Fruit fly (Drosophila melanogaster): ENCODE data around the gene CG14543.
A peak's percentile ranks its signal among the peaks of the same experiment; 100 is the strongest.

The CG14543 gene

DNA sequence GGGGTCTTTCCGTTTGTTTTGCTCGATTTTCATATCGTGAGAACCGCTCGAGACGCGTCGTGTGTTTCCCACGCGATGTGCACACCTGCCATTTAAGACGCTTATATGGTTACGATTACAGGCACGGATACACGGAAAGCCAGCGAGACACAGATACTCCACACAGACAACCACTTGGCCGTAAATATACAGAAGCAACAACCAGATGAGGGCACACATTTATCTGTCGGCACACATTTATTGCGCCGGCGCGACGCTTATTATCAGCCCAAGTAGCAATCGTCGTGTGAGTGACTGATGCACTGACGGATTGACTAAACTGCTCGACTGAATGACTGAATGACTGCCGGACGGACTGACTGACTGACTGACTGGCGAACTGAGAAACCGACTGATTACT lies 25.9 kb upstream of the CG14543 start:
- TF ChIP-seq sr (GFP tag; IDR thresholded peaks at IDR 0.05) (0 out of 3 replicates have a peak, but pooled peaks have one; percentile 33), grn (GFP tag; optimal IDR thresholded peaks at IDR 0.05) (peak; percentile 47), CG2199 (GFP tag; IDR thresholded peaks at IDR 0.05) (peak; percentile 57; the same call in 1 of the 3 replicates), CG7928 (GFP tag; optimal IDR thresholded peaks at IDR 0.05) (no peak), gcm (GFP tag; optimal IDR thresholded peaks at IDR 0.05) (peak; percentile 21), nmo (GFP tag; optimal IDR thresholded peaks at IDR 0.05) (no peak), fd96Cb (tag; optimal IDR thresholded peaks at IDR 0.05) (no peak), E2f1 (GFP tag; IDR thresholded peaks at IDR 0.05) (no peak), Stat92E (GFP tag; optimal IDR thresholded peaks at IDR 0.05) (peak in 1 of 3 experiments; percentile 6), CG15269 (tag; optimal IDR thresholded peaks at IDR 0.05) (peak; percentile 71), wek (GFP tag; optimal IDR thresholded peaks at IDR 0.05) (no peak), CG10209 (GFP tag; optimal IDR thresholded peaks at IDR 0.05) (peak; percentile 89), CG34224 (GFP tag; IDR thresholded peaks at IDR 0.05; ENCODE audit: partially characterized antibody) (no peak), CG15479 (GFP tag; optimal IDR thresholded peaks at IDR 0.05) (peak; percentile 93), chm (GFP tag; IDR thresholded peaks at IDR 0.05) (peak; percentile 44; the same call in 1 of the 2 replicates), CG1832 (GFP tag; optimal IDR thresholded peaks at IDR 0.05) (no peak), Oli (tag; optimal IDR thresholded peaks at IDR 0.05) (no peak), exex (tag; optimal IDR thresholded peaks at IDR 0.05) (no peak), cg (GFP tag; optimal IDR thresholded peaks at IDR 0.05) (peak; percentile 78), CG18011 (GFP tag; optimal IDR thresholded peaks at IDR 0.05) (no peak), dati (GFP tag; IDR thresholded peaks at IDR 0.05) (no peak), kah (GFP tag; optimal IDR thresholded peaks at IDR 0.05) (peak; percentile 64), sc (optimal IDR thresholded peaks at IDR 0.05) (peak in 1 of 2 experiments; percentile 100), sc (GFP tag; optimal IDR thresholded peaks at IDR 0.05) (no peak), mam (GFP tag; optimal IDR thresholded peaks at IDR 0.05) (no peak), HLHmδ (GFP tag; optimal IDR thresholded peaks at IDR 0.05) (peak; percentile 80), da (GFP tag; optimal IDR thresholded peaks at IDR 0.05) (peak; percentile 45), CG4404 (GFP tag; IDR thresholded peaks at IDR 0.05) (no peak), pros (GFP tag; optimal IDR thresholded peaks at IDR 0.05) (peak; percentile 75), CG17912 (GFP tag; optimal IDR thresholded peaks at IDR 0.05) (peak; percentile 10), zen (tag; optimal IDR thresholded peaks at IDR 0.05) (peak; percentile 97), twi (tag; optimal IDR thresholded peaks at IDR 0.05) (peak; percentile 79), CG13775 (GFP tag; optimal IDR thresholded peaks at IDR 0.05) (no peak), odd (GFP tag; optimal IDR thresholded peaks at IDR 0.05) (peak; percentile 64), CG18599 (GFP tag; optimal IDR thresholded peaks at IDR 0.05) (no peak), Deaf1 (tag; optimal IDR thresholded peaks at IDR 0.05) (peak; percentile 37), CG4360 (GFP tag; IDR thresholded peaks at IDR 0.05) (0 out of 2 replicates have a peak, but pooled peaks have one; percentile 46), tll (GFP tag; optimal IDR thresholded peaks at IDR 0.05) (peak in 1 of 2 experiments; percentile 91), fru (optimal IDR thresholded peaks at IDR 0.05) (peak; percentile 63), Hr3 (GFP tag; optimal IDR thresholded peaks at IDR 0.05) (no peak), abd-A (tag; optimal IDR thresholded peaks at IDR 0.05) (peak; percentile 52), CG12104 (GFP tag; optimal IDR thresholded peaks at IDR 0.05) (no peak), CG12299 (tag; optimal IDR thresholded peaks at IDR 0.05) (no peak), CG13296 (GFP tag; optimal IDR thresholded peaks at IDR 0.05) (no peak), gfzf (GFP tag; optimal IDR thresholded peaks at IDR 0.05) (no peak), Xrp1 (GFP tag; IDR thresholded peaks at IDR 0.05) (peak; percentile 11; the same call in 1 of the 2 replicates), repo (GFP tag; optimal IDR thresholded peaks at IDR 0.05) (no peak), CG17802 (tag; optimal IDR thresholded peaks at IDR 0.05) (no peak), ac (GFP tag; optimal IDR thresholded peaks at IDR 0.05) (peak; percentile 90), Kr (GFP tag; optimal IDR thresholded peaks at IDR 0.05) (peak; percentile 54)
